Worm (Caenorhabditis elegans) whole organism, mixed stage, embryonic: Measurements from ENCODE around the gene sro-1.

Experiments used
- M03D4.4 ChIP-seq: sonication (generic microtip); optimal IDR thresholded peaks from 2 replicates; lab custom pipeline; 2017; ENCODE audit warnings: mild to moderate bottlenecking, missing genetic modification characterization, missing compliant biosample characterization
- bed-3 ChIP-seq: fragments of 200-800 bp; sonication (Bioruptor generic); optimal IDR thresholded peaks from 3 replicates; lab custom pipeline; 2018; ENCODE audit warnings: mild to moderate bottlenecking, missing genetic modification characterization, moderate library complexity, missing compliant biosample characterization
- blmp-1 ChIP-seq: fragments of 150-350 bp; optimal IDR thresholded peaks from 2 replicates; lab custom pipeline; 2014; ENCODE audit warnings: missing biosample characterization, missing genetic modification characterization
- ceh-39 ChIP-seq: fragments of 150-350 bp; optimal IDR thresholded peaks from 2 replicates; lab custom pipeline; 2014; ENCODE audit warnings: missing biosample characterization, missing genetic modification characterization
- ceh-43 ChIP-seq: fragments of 200-800 bp; sonication (Bioruptor generic); optimal IDR thresholded peaks from 2 replicates; lab custom pipeline; 2018; ENCODE audit warnings: mild to moderate bottlenecking, missing genetic modification characterization, moderate library complexity, missing compliant biosample characterization
- ces-1 ChIP-seq: fragments of 150-350 bp; optimal IDR thresholded peaks from 2 replicates; lab custom pipeline; 2014; ENCODE audit warnings: missing biosample characterization, missing genetic modification reagents, missing genetic modification characterization
- cnd-1 ChIP-seq: fragments of 200-800 bp; sonication (Bioruptor generic); optimal IDR thresholded peaks from 2 replicates; lab custom pipeline; 2018; ENCODE audit warnings: mild to moderate bottlenecking, missing genetic modification characterization, missing compliant biosample characterization
- elt-1 ChIP-seq: sonication (generic microtip); optimal IDR thresholded peaks from 2 replicates; lab custom pipeline; 2017; ENCODE audit warnings: missing genetic modification characterization, mild to moderate bottlenecking, missing compliant biosample characterization, antibody characterized with exemption, moderate library complexity, borderline replicate concordance; ENCODE audit not compliant: insufficient read depth
- flh-1 ChIP-seq: fragments of 200-800 bp; sonication (Bioruptor generic); optimal IDR thresholded peaks from 2 replicates; lab custom pipeline; 2018; ENCODE audit warnings: mild to moderate bottlenecking, missing genetic modification characterization, moderate library complexity, missing compliant biosample characterization
- ham-2 ChIP-seq: fragments of 200-800 bp; sonication (Bioruptor generic); optimal IDR thresholded peaks from 2 replicates; lab custom pipeline; 2018; ENCODE audit warnings: mild to moderate bottlenecking, missing genetic modification characterization, missing compliant biosample characterization
- hlh-1 ChIP-seq: fragments of 150-350 bp; optimal IDR thresholded peaks from 2 replicates; lab custom pipeline; 2014; ENCODE audit warnings: missing biosample characterization, missing genetic modification reagents, missing genetic modification characterization
- lin-13 ChIP-seq: fragments of 150-350 bp; optimal IDR thresholded peaks from 2 replicates; lab custom pipeline; 2014; ENCODE audit warnings: missing biosample characterization, missing genetic modification characterization
- lin-32 ChIP-seq: fragments of 200-800 bp; sonication (Bioruptor generic); optimal IDR thresholded peaks from 2 replicates; lab custom pipeline; 2018; ENCODE audit warnings: mild to moderate bottlenecking, missing genetic modification characterization, missing compliant biosample characterization
- lsy-2 ChIP-seq: fragments of 150-350 bp; optimal IDR thresholded peaks from 2 replicates; lab custom pipeline; 2014; ENCODE audit warnings: missing biosample characterization, missing genetic modification characterization
- mab-5 ChIP-seq: fragments of 150-350 bp; optimal IDR thresholded peaks from 2 replicates; lab custom pipeline; 2014; ENCODE audit warnings: missing biosample characterization, missing genetic modification characterization
- mep-1 ChIP-seq: fragments of 150-350 bp; optimal IDR thresholded peaks from 2 replicates; lab custom pipeline; 2017; ENCODE audit warnings: missing biosample characterization, missing genetic modification reagents, missing genetic modification characterization, inconsistent platforms
- mls-2 ChIP-seq: sonication (generic microtip); optimal IDR thresholded peaks from 2 replicates; lab custom pipeline; 2016; ENCODE audit warnings: mild to moderate bottlenecking, missing genetic modification characterization, moderate library complexity, missing compliant biosample characterization
- nhr-12 ChIP-seq: fragments of 150-350 bp; optimal IDR thresholded peaks from 2 replicates; lab custom pipeline; 2014; ENCODE audit warnings: missing biosample characterization, missing genetic modification characterization
- nhr-2 ChIP-seq: fragments of 150-350 bp; optimal IDR thresholded peaks from 2 replicates; lab custom pipeline; 2014; ENCODE audit warnings: missing biosample characterization, missing genetic modification characterization
- nhr-28 ChIP-seq: fragments of 150-350 bp; optimal IDR thresholded peaks from 2 replicates; lab custom pipeline; 2014; ENCODE audit warnings: missing biosample characterization, missing genetic modification characterization
- nhr-76 ChIP-seq: sonication (generic microtip); optimal IDR thresholded peaks from 2 replicates; lab custom pipeline; 2017; ENCODE audit warnings: missing biosample characterization, missing genetic modification characterization
- pha-4 ChIP-seq: fragments of 150-350 bp; optimal IDR thresholded peaks from 2 replicates; lab custom pipeline; 2018; ENCODE audit warnings: missing biosample characterization, missing genetic modification reagents, missing genetic modification characterization
- sem-2 ChIP-seq: fragments of 200-800 bp; sonication (Bioruptor generic); optimal IDR thresholded peaks from 2 replicates; lab custom pipeline; 2018; ENCODE audit warnings: mild to moderate bottlenecking, missing genetic modification characterization, missing compliant biosample characterization
- snpc-4 ChIP-seq: fragments of 150-350 bp; optimal IDR thresholded peaks from 2 replicates; lab custom pipeline; 2014; ENCODE audit warnings: missing biosample characterization, missing genetic modification characterization
- sptf-1 ChIP-seq: sonication (generic microtip); optimal IDR thresholded peaks from 2 replicates; lab custom pipeline; 2017; ENCODE audit warnings: mild to moderate bottlenecking, missing genetic modification characterization, moderate library complexity, missing compliant biosample characterization
- unc-120 ChIP-seq: sonication (generic microtip); optimal IDR thresholded peaks from 2 replicates; lab custom pipeline; 2017; ENCODE audit warnings: missing genetic modification characterization, missing compliant biosample characterization; ENCODE audit not compliant: poor library complexity, severe bottlenecking
- unc-39 ChIP-seq: fragments of 150-350 bp; optimal IDR thresholded peaks from 2 replicates; lab custom pipeline; 2014; ENCODE audit warnings: missing biosample characterization, missing genetic modification characterization
- unc-62 ChIP-seq: fragments of 150-350 bp; optimal IDR thresholded peaks from 2 replicates; lab custom pipeline; 2014; ENCODE audit warnings: missing biosample characterization, missing genetic modification reagents, missing genetic modification characterization
- zip-8 ChIP-seq: fragments of 150-350 bp; optimal IDR thresholded peaks from 2 replicates; lab custom pipeline; 2014; ENCODE audit warnings: missing biosample characterization, missing genetic modification characterization
- ztf-11 ChIP-seq: fragments of 150-350 bp; optimal IDR thresholded peaks from 2 replicates; lab custom pipeline; 2014; ENCODE audit warnings: missing biosample characterization, missing genetic modification characterization

Gene sro-1

DNA sequence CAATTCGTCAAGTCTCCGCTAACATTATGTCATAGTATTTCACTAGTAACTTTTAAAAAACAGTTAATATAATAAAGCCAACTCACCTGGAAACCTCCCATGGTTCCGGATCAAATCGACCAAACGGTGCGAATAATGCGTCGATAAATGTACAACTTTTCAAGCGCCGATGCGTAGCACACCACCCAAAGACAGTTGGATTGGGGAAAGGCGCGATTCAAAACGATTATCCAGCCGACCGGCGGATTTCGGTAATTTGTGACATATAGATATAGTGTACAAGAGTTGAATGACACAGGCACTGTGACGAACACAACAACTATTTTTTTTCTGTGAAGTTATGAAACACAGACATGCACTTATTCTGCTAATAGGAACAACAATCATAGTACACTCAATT is 31.2 kb downstream of the sro-1 start, which contains the start of gene kcc-3:
TSS of gene kcc-3 (minus strand) at position 101 of the 400 bp plus-strand sequence.
- TF ChIP-seq flh-1 (GFP tag; lab: Kevin White, UChicago), result no peak
- no peak for TF ChIP-seq ceh-39 (tag; lab: Kevin White, UChicago)
- TF ChIP-seq nhr-76 (tag; lab: Kevin White, UChicago), result no peak
- TF ChIP-seq sptf-1 (tag; lab: Kevin White, UChicago), result no peak
- TF ChIP-seq, all 35 proteins: peak for 0

- TF ChIP-seq lin-32 (GFP tag; lab: Kevin White, UChicago), result no peak
- no peak for TF ChIP-seq mab-5 (tag; lab: Kevin White, UChicago)
- TF ChIP-seq ces-1 (GFP tag; lab: Kevin White, UChicago), result no peak
- no peak for TF ChIP-seq flh-1 (GFP tag; lab: Kevin White, UChicago)
- no peak for TF ChIP-seq unc-120 (tag; lab: Kevin White, UChicago)
- no peak for TF ChIP-seq lsy-2 (tag; lab: Kevin White, UChicago)
These were observed 33.1 kb downstream of the sro-1 start, which contains the start of gene srd-54 for ce11 chrII:7432327-7432726. Gene srd-54 (plus strand): TSS chrII:7432627.

DNA sequence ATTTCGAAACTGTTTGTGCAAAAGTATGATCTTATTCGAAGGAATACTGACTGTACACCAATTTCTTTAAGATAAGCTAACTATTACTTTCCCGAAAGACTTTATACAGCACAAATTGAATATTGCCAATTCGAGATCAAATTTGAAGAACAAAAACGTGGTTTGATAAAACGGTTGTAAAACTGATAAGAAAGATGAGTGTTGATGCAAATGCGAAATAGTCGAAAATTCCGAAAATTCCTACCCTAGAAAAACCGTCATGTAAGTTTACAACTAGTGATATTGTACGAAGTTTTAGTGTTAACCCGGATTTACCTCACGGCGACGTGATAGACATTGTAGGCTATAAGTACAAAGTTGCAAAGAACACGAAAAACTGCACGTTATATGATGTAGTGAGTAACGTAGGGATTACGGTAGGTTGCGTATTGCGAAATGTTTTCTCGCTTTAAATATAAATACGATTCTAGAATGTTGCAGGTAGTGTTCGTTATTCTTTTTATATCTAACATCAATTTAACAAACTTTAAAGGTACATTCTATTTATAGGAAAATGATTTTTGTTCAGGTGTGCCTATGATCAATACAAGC is 44.5 kb downstream of the sro-1 start:
- TF ChIP-seq nhr-2 (tag; lab: Kevin White, UChicago), result no peak
- no peak for TF ChIP-seq mep-1 (tag; lab: Kevin White, UChicago)
- TF ChIP-seq ces-1 (GFP tag; lab: Kevin White, UChicago), result no peak
- TF ChIP-seq lsy-2 (tag; lab: Kevin White, UChicago), result no peak
- TF ChIP-seq ham-2, result no peak
- no peak for TF ChIP-seq cnd-1 (tag; lab: Kevin White, UChicago)
- no peak for TF ChIP-seq mls-2 (tag; lab: Kevin White, UChicago)
- TF ChIP-seq sem-2 (GFP tag; lab: Kevin White, UChicago), result no peak
- no peak for TF ChIP-seq blmp-1
- TF ChIP-seq nhr-28 (tag; lab: Kevin White, UChicago), result no peak
- TF ChIP-seq M03D4.4, result no peak
- no peak for TF ChIP-seq hlh-1 (tag; lab: Kevin White, UChicago)
- no peak for TF ChIP-seq nhr-12 (tag; lab: Kevin White, UChicago)
- TF ChIP-seq unc-120 (tag; lab: Kevin White, UChicago), result no peak
- TF ChIP-seq flh-1 (GFP tag; lab: Kevin White, UChicago), result no peak
- TF ChIP-seq snpc-4 (tag; lab: Kevin White, UChicago), result no peak
- TF ChIP-seq lin-32 (GFP tag; lab: Kevin White, UChicago), result no peak

DNA sequence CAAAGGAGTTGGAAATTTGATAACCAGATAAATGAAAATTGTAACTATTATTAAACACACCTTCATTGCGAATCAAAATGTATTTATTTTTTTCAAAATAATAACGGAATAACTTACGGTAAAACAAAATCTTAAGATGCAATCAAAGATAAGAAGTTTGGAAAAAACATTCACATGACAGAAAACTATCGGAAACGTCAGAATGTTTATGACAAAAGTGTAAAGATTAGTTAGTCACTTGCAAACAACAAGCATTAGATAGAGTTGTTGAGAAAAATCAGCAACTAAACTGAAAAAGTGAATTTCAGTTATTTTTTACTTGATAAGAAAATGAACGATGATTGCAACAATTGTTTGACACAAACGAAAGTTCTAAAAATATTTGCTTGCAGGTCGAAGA is 45.3 kb downstream of the sro-1 start:
- TF ChIP-seq unc-39 (tag; lab: Kevin White, UChicago) (no peak), ceh-43 (GFP tag; lab: Kevin White, UChicago) (no peak), ceh-39 (tag; lab: Kevin White, UChicago) (no peak), blmp-1 (no peak), bed-3 (no peak), nhr-28 (tag; lab: Kevin White, UChicago) (no peak), ztf-11 (tag; lab: Kevin White, UChicago) (no peak), unc-120 (tag; lab: Kevin White, UChicago) (no peak), nhr-76 (tag; lab: Kevin White, UChicago) (no peak), mep-1 (tag; lab: Kevin White, UChicago) (no peak), mls-2 (tag; lab: Kevin White, UChicago) (no peak), lin-32 (GFP tag; lab: Kevin White, UChicago) (no peak), elt-1 (tag; lab: Kevin White, UChicago) (no peak), pha-4 (tag; lab: Kevin White, UChicago) (no peak), lin-13 (tag; lab: Kevin White, UChicago) (no peak), sptf-1 (tag; lab: Kevin White, UChicago) (no peak)

DNA sequence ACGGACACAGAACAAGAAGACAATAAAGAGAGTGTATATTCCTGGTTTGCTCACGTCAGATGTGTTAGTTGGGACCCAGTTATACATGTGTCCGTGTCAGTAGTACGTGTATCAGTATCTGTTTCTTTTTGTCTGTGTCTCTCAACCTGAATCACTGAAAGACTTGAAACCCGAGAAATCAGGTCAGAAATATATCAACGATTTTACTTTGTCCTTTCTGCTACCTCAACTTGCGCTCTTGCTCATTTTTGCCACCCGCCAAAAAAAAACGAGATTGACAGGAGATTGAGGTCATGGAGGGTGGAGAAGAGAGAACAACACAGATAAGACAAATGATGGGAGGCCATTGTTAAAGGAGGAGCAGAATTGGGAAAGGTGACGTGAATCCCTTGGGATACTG is 45.9 kb downstream of the sro-1 start:
- TF ChIP-seq M03D4.4 (no peak), lsy-2 (tag; lab: Kevin White, UChicago) (no peak), unc-39 (tag; lab: Kevin White, UChicago) (no peak), bed-3 (no peak), mls-2 (tag; lab: Kevin White, UChicago) (no peak), nhr-2 (tag; lab: Kevin White, UChicago) (no peak), hlh-1 (tag; lab: Kevin White, UChicago) (no peak), ceh-43 (GFP tag; lab: Kevin White, UChicago) (no peak), unc-62 (GFP tag; lab: Kevin White, UChicago) (no peak), unc-120 (tag; lab: Kevin White, UChicago) (no peak), snpc-4 (tag; lab: Kevin White, UChicago) (no peak), nhr-28 (tag; lab: Kevin White, UChicago) (no peak), zip-8 (tag; lab: Kevin White, UChicago) (no peak)
